Worm (Caenorhabditis elegans): ENCODE results near the gene Y48B6A.13.

ce11 chrII:14247227-14247626 is 21.2 kb upstream of the Y48B6A.13 start:
- TF ChIP-seq nhr-77 (tag; optimal IDR thresholded peaks at IDR 0.05) (no peak), nhr-237 (tag; optimal IDR thresholded peaks at IDR 0.05) (no peak), skn-1 (tag; optimal IDR thresholded peaks at IDR 0.05) (no peak), zag-1 (tag; optimal IDR thresholded peaks at IDR 0.05) (no peak), pqm-1 (tag; optimal IDR thresholded peaks at IDR 0.05) (no peak), ceh-16 (tag; optimal IDR thresholded peaks at IDR 0.05) (no peak), lin-15B (tag; optimal IDR thresholded peaks at IDR 0.05) (no peak), egl-27 (tag; optimal IDR thresholded peaks at IDR 0.05) (no peak), nhr-76 (tag; optimal IDR thresholded peaks at IDR 0.05) (no peak)
